Fruit fly (Drosophila melanogaster) whole organism, embryonic: Measurements from ENCODE around the gene CG33668.
"Not testable (repeated sequence)": the region's sequence is repeated elsewhere in the genome, so short reads cannot be mapped to it uniquely, and the experiment has no call there.

Experiments used
- Atf-2 ChIP-seq: fragments of 200-800 bp; sonication (Bioruptor generic); optimal IDR thresholded peaks from 2 replicates; lab custom pipeline; 2016; ENCODE audit warnings: missing biosample characterization, missing genetic modification characterization
- Blimp-1 ChIP-seq: fragments of 200-800 bp; sonication (Bioruptor generic); optimal IDR thresholded peaks from 3 replicates; lab custom pipeline; 2018; ENCODE audit warnings: missing biosample characterization, missing genetic modification characterization, mild to moderate bottlenecking, moderate library complexity, missing genetic modification reagents
- BtbVII ChIP-seq: fragments of 200-800 bp; sonication (Bioruptor generic); optimal IDR thresholded peaks from 3 replicates; lab custom pipeline; 2017; ENCODE audit warnings: missing biosample characterization, mild to moderate bottlenecking, missing genetic modification characterization
- CG1233 ChIP-seq: fragments of 200-800 bp; sonication (Bioruptor generic); optimal IDR thresholded peaks from 4 replicates; lab custom pipeline; 2018; ENCODE audit warnings: missing biosample characterization, mild to moderate bottlenecking, missing genetic modification characterization
- CG13123 ChIP-seq: fragments of 200-800 bp; sonication (Bioruptor generic); optimal IDR thresholded peaks from 2 replicates; lab custom pipeline; 2016; ENCODE audit warnings: missing biosample characterization, missing genetic modification characterization
- CG14441 ChIP-seq: fragments of 200-800 bp; sonication (Bioruptor generic); IDR thresholded peaks from 2 replicates; pipeline ENCODE4 v1.3.6; 2022; ENCODE audit warnings: missing biosample characterization, missing genetic modification characterization
- CG17612 ChIP-seq: fragments of 200-800 bp; sonication (Bioruptor generic); IDR thresholded peaks from 2 replicates; pipeline ENCODE4 v1.3.6; 2022; ENCODE audit warnings: missing biosample characterization, missing genetic modification characterization
- CG1792 ChIP-seq: fragments of 200-800 bp; sonication (Bioruptor generic); optimal IDR thresholded peaks from 2 replicates; lab custom pipeline; 2016; ENCODE audit warnings: missing biosample characterization, missing genetic modification characterization
- CG2120 ChIP-seq: fragments of 200-800 bp; sonication (Bioruptor generic); optimal IDR thresholded peaks from 3 replicates; lab custom pipeline; 2016; ENCODE audit warnings: missing biosample characterization, missing genetic modification characterization
- CG3163 ChIP-seq: fragments of 200-800 bp; sonication (Bioruptor generic); optimal IDR thresholded peaks from 3 replicates; lab custom pipeline; 2016; ENCODE audit warnings: missing biosample characterization, missing genetic modification characterization
- CG42726 ChIP-seq: fragments of 200-800 bp; sonication (Bioruptor generic); IDR thresholded peaks from 2 replicates; pipeline ENCODE4 v1.3.6; 2022; ENCODE audit warnings: missing biosample characterization, missing genetic modification characterization; ENCODE audit not compliant: partially characterized antibody
- CG4820 ChIP-seq: fragments of 200-800 bp; sonication (Bioruptor generic); optimal IDR thresholded peaks from 3 replicates; lab custom pipeline; 2016; ENCODE audit warnings: missing biosample characterization, missing genetic modification characterization
- CG4854 ChIP-seq: fragments of 200-800 bp; sonication (Bioruptor generic); optimal IDR thresholded peaks from 2 replicates; lab custom pipeline; 2016; ENCODE audit warnings: missing biosample characterization, missing genetic modification characterization, inconsistent platforms
- CG7357 ChIP-seq: fragments of 200-800 bp; sonication (Bioruptor generic); IDR thresholded peaks from 3 replicates; pipeline ENCODE4 v1.3.6; 2022; ENCODE audit warnings: missing biosample characterization, missing genetic modification characterization
- CG7556 ChIP-seq: fragments of 200-800 bp; sonication (Bioruptor generic); optimal IDR thresholded peaks from 2 replicates; lab custom pipeline; 2017; ENCODE audit warnings: missing biosample characterization, mild to moderate bottlenecking, missing genetic modification characterization
- CG9609 ChIP-seq: fragments of 200-800 bp; sonication (Bioruptor generic); optimal IDR thresholded peaks from 3 replicates; lab custom pipeline; 2016; ENCODE audit warnings: missing biosample characterization, missing genetic modification characterization
- CG9727 ChIP-seq: fragments of 200-800 bp; sonication (Bioruptor generic); optimal IDR thresholded peaks from 3 replicates; lab custom pipeline; 2017; ENCODE audit warnings: missing biosample characterization, mild to moderate bottlenecking, missing genetic modification characterization
- CTCF ChIP-seq: fragments of 200-800 bp; sonication (Bioruptor generic); optimal IDR thresholded peaks from 2 replicates; lab custom pipeline; 2017; ENCODE audit warnings: missing biosample characterization, mild to moderate bottlenecking, missing genetic modification characterization, moderate library complexity
- Dbx ChIP-seq: fragments of 200-800 bp; sonication (Bioruptor generic); IDR thresholded peaks from 3 replicates; pipeline ENCODE4 v1.3.6; 2022; ENCODE audit warnings: missing biosample characterization, missing genetic modification characterization
- E2f2 ChIP-seq: fragments of 200-800 bp; sonication (Bioruptor generic); IDR thresholded peaks from 2 replicates; pipeline ENCODE4 v1.3.6; 2022; ENCODE audit warnings: missing biosample characterization, missing genetic modification characterization
- HmgD ChIP-seq: fragments of 200-800 bp; sonication (Bioruptor generic); optimal IDR thresholded peaks from 3 replicates; lab custom pipeline; 2016; ENCODE audit warnings: missing biosample characterization, missing genetic modification characterization
- Jarid2 ChIP-seq: fragments of 200-800 bp; sonication (Bioruptor generic); optimal IDR thresholded peaks from 3 replicates; lab custom pipeline; 2017; ENCODE audit warnings: mild to moderate bottlenecking, missing biosample characterization, missing genetic modification reagents, missing genetic modification characterization
- Lhr ChIP-seq: fragments of 200-800 bp; sonication (Bioruptor generic); optimal IDR thresholded peaks from 3 replicates; lab custom pipeline; 2017; ENCODE audit warnings: mild to moderate bottlenecking, missing biosample characterization, missing genetic modification reagents, missing genetic modification characterization
- Med ChIP-seq: fragments of 200-800 bp; sonication (Bioruptor generic); peaks from one replicate; lab custom pipeline; 2016; ENCODE audit warnings: missing biosample characterization, missing genetic modification characterization, mild to moderate bottlenecking, inconsistent platforms, moderate library complexity
- Mes4 ChIP-seq: fragments of 200-800 bp; sonication (Bioruptor generic); optimal IDR thresholded peaks from 2 replicates; lab custom pipeline; 2016; ENCODE audit warnings: missing biosample characterization, missing genetic modification characterization
- Mrtf ChIP-seq: fragments of 200-800 bp; sonication (Bioruptor generic); IDR thresholded peaks from 3 replicates; pipeline ENCODE4 v1.3.6; 2022; ENCODE audit warnings: missing biosample characterization, missing genetic modification characterization
- NK7.1 ChIP-seq: fragments of 200-800 bp; sonication (Bioruptor generic); optimal IDR thresholded peaks from 3 replicates; lab custom pipeline; 2016; ENCODE audit warnings: missing biosample characterization, missing genetic modification characterization
- Ravus ChIP-seq: fragments of 200-800 bp; sonication (Bioruptor generic); IDR thresholded peaks from 2 replicates; pipeline ENCODE4 v1.3.6; 2022; ENCODE audit warnings: missing biosample characterization, missing genetic modification characterization
- Sox100B ChIP-seq: fragments of 200-800 bp; sonication (Bioruptor generic); optimal IDR thresholded peaks from 3 replicates; lab custom pipeline; 2018; ENCODE audit warnings: missing biosample characterization, mild to moderate bottlenecking, missing genetic modification characterization
- Vsx1 ChIP-seq: fragments of 200-800 bp; sonication (Bioruptor generic); optimal IDR thresholded peaks from 2 replicates; lab custom pipeline; 2017; ENCODE audit warnings: missing biosample characterization, mild to moderate bottlenecking, missing genetic modification characterization, missing genetic modification reagents
- amos ChIP-seq: fragments of 200-800 bp; sonication (Bioruptor generic); IDR thresholded peaks from 2 replicates; pipeline ENCODE4 v1.3.6; 2022; ENCODE audit warnings: missing biosample characterization, missing genetic modification characterization; ENCODE audit not compliant: partially characterized antibody
- ap ChIP-seq: fragments of 200-800 bp; sonication (Bioruptor generic); IDR thresholded peaks from 2 replicates; pipeline ENCODE4 v1.3.6; 2022; ENCODE audit warnings: missing biosample characterization, missing genetic modification characterization
- cato ChIP-seq: fragments of 200-800 bp; sonication (Bioruptor generic); optimal IDR thresholded peaks from 2 replicates; lab custom pipeline; 2016; ENCODE audit warnings: missing biosample characterization, missing genetic modification characterization, borderline replicate concordance
- cg ChIP-seq: fragments of 200-800 bp; sonication (Bioruptor generic); optimal IDR thresholded peaks from 3 replicates; lab custom pipeline; 2019; ENCODE audit warnings: missing biosample characterization, mild to moderate bottlenecking, missing genetic modification characterization, moderate library complexity
- croc ChIP-seq: fragments of 200-800 bp; sonication (Bioruptor generic); conservative IDR thresholded peaks from 3 replicates; pipeline ENCODE4 v1.3.6; 2022; ENCODE audit warnings: missing biosample characterization, missing genetic modification characterization
- crp ChIP-seq, 2 experiments: fragments of 200-800 bp; sonication (Bioruptor generic); optimal IDR thresholded peaks; 2 replicates in 1 of 2; 3 replicates in 1 of 2; lab custom pipeline; 2017; ENCODE audit warnings: missing biosample characterization in 2 of 2, missing genetic modification characterization in 2 of 2, mild to moderate bottlenecking in 1 of 2, moderate library complexity in 1 of 2
- danr ChIP-seq: fragments of 200-800 bp; sonication (Bioruptor generic); IDR thresholded peaks from 2 replicates; pipeline ENCODE4 v1.3.6; 2022; ENCODE audit warnings: missing biosample characterization, missing genetic modification characterization
- fd64A ChIP-seq: fragments of 200-800 bp; sonication (Bioruptor generic); optimal IDR thresholded peaks from 3 replicates; lab custom pipeline; 2018; ENCODE audit warnings: missing biosample characterization, mild to moderate bottlenecking, missing genetic modification characterization
- gce ChIP-seq: fragments of 200-800 bp; sonication (Bioruptor generic); IDR thresholded peaks from 3 replicates; pipeline ENCODE4 v1.3.6; 2022; ENCODE audit warnings: missing biosample characterization, missing genetic modification characterization
- gcm ChIP-seq: fragments of 200-800 bp; sonication (Bioruptor generic); optimal IDR thresholded peaks from 2 replicates; lab custom pipeline; 2019; ENCODE audit warnings: missing biosample characterization, mild to moderate bottlenecking, missing genetic modification characterization, moderate library complexity
- gcm2 ChIP-seq: fragments of 200-800 bp; sonication (Bioruptor generic); optimal IDR thresholded peaks from 2 replicates; lab custom pipeline; 2016; ENCODE audit warnings: missing biosample characterization, missing genetic modification characterization
- gro ChIP-seq: fragments of 200-800 bp; sonication (Bioruptor generic); optimal IDR thresholded peaks from 2 replicates; lab custom pipeline; 2016; ENCODE audit warnings: missing biosample characterization, missing genetic modification characterization
- h ChIP-seq: fragments of >200 bp; optimal IDR thresholded peaks from 2 replicates; lab custom pipeline; 2017
- jing ChIP-seq: fragments of 200-800 bp; sonication (Bioruptor generic); optimal IDR thresholded peaks from 2 replicates; lab custom pipeline; 2018; ENCODE audit warnings: missing biosample characterization, mild to moderate bottlenecking, missing genetic modification characterization
- kni ChIP-seq: fragments of 200-800 bp; sonication (Bioruptor generic); optimal IDR thresholded peaks from 3 replicates; lab custom pipeline; 2017; ENCODE audit warnings: mild to moderate bottlenecking, missing biosample characterization, missing genetic modification reagents, missing genetic modification characterization
- nerfin-2 ChIP-seq: fragments of 200-800 bp; sonication (Bioruptor generic); IDR thresholded peaks from 2 replicates; pipeline ENCODE4 v1.3.6; 2022; ENCODE audit warnings: missing biosample characterization, missing genetic modification characterization; ENCODE audit not compliant: partially characterized antibody
- pfk ChIP-seq: fragments of 200-800 bp; sonication (Bioruptor generic); optimal IDR thresholded peaks from 2 replicates; lab custom pipeline; 2018; ENCODE audit warnings: missing biosample characterization, mild to moderate bottlenecking, missing genetic modification characterization, moderate library complexity
- pzg ChIP-seq: fragments of 200-800 bp; sonication (Bioruptor generic); optimal IDR thresholded peaks from 3 replicates; lab custom pipeline; 2018; ENCODE audit warnings: missing biosample characterization, mild to moderate bottlenecking, missing genetic modification characterization, moderate library complexity
- scrt ChIP-seq: fragments of 200-800 bp; sonication (Bioruptor generic); optimal IDR thresholded peaks from 2 replicates; lab custom pipeline; 2018; ENCODE audit warnings: missing biosample characterization, mild to moderate bottlenecking, missing genetic modification characterization, moderate library complexity
- sd ChIP-seq: fragments of 200-800 bp; sonication (Bioruptor generic); optimal IDR thresholded peaks from 3 replicates; lab custom pipeline; 2018; ENCODE audit warnings: missing biosample characterization, mild to moderate bottlenecking, missing genetic modification characterization, moderate library complexity
- tap ChIP-seq: fragments of 200-800 bp; optimal IDR thresholded peaks from 3 replicates; lab custom pipeline; 2019; ENCODE audit warnings: missing biosample characterization, mild to moderate bottlenecking, missing genetic modification characterization, moderate library complexity

The CG33668 gene

dm6 chrX:6383920-6384319, 35.3 kb downstream of the CG33668 start, which contains the start of gene CG33664:
CG33664 (plus strand) TSS chrX:6384220.
- TF ChIP-seq nerfin-2 (GFP tag; lab: Robert Waterston, UW); HmgD (GFP tag; lab: Kevin White, UChicago); pfk (GFP tag; lab: Kevin White, UChicago): not testable (repeated sequence)

dm6 chrX:6376748-6377147, 42.5 kb downstream of the CG33668 start:
- TF ChIP-seq scrt (GFP tag; lab: Kevin White, UChicago), result peak; percentile 1
- TF ChIP-seq Blimp-1, result peak; percentile 11
- no peak for TF ChIP-seq CG1792 (GFP tag; lab: Kevin White, UChicago)
- TF ChIP-seq Vsx1, result no peak
- no peak for TF ChIP-seq fd64A
- TF ChIP-seq h, result no peak
- TF ChIP-seq NK7.1 (GFP tag; lab: Kevin White, UChicago), result no peak
- no peak for TF ChIP-seq CG14441 (GFP tag; lab: Robert Waterston, UW)
- no peak for TF ChIP-seq cato
- no peak for TF ChIP-seq ap
- no peak for TF ChIP-seq CG9609 (GFP tag; lab: Kevin White, UChicago)
- TF ChIP-seq CG7556, result peak; percentile 7
- no peak for TF ChIP-seq gro (GFP tag; lab: Kevin White, UChicago)
- TF ChIP-seq CG1233 (GFP tag; lab: Kevin White, UChicago), result no peak
- no peak for TF ChIP-seq Mes4 (GFP tag; lab: Kevin White, UChicago)
- TF ChIP-seq Jarid2, result no peak
- TF ChIP-seq CG2120 (GFP tag; lab: Kevin White, UChicago), result peak; percentile 51
- TF ChIP-seq kni (GFP tag; lab: Kevin White, UChicago), result no peak
- no peak for TF ChIP-seq tap (tag; lab: Kevin White, UChicago)
- no peak for TF ChIP-seq CTCF
- no peak for TF ChIP-seq CG4820
- no peak for TF ChIP-seq Dbx (GFP tag; lab: Robert Waterston, UW)
- TF ChIP-seq Ravus (GFP tag; lab: Robert Waterston, UW), result no peak
- no peak for TF ChIP-seq gcm (GFP tag; lab: Kevin White, UChicago)
- TF ChIP-seq E2f2 (GFP tag; lab: Robert Waterston, UW), result no peak
- no peak for TF ChIP-seq danr (GFP tag; lab: Robert Waterston, UW)
- TF ChIP-seq amos (GFP tag; lab: Robert Waterston, UW), result no peak
- TF ChIP-seq Sox100B (GFP tag; lab: Kevin White, UChicago), result no peak
- TF ChIP-seq CG13123 (GFP tag; lab: Kevin White, UChicago), result no peak
- TF ChIP-seq CG4854, result no peak
- TF ChIP-seq Lhr (GFP tag; lab: Kevin White, UChicago), result no peak
- no peak for TF ChIP-seq crp (GFP tag; optimal IDR thresholded peaks at IDR 0.05; lab: Kevin White, UChicago)
- TF ChIP-seq Med (GFP tag; lab: Kevin White, UChicago), result peak; percentile 84
- peak; percentile 12 for TF ChIP-seq CG9727 (GFP tag; lab: Kevin White, UChicago)
- no peak for TF ChIP-seq sd
- no peak for TF ChIP-seq BtbVII (GFP tag; lab: Kevin White, UChicago)
- no peak for TF ChIP-seq Atf-2 (GFP tag; lab: Kevin White, UChicago)
- TF ChIP-seq Mrtf (GFP tag; lab: Robert Waterston, UW), result no peak
- TF ChIP-seq CG7357 (GFP tag; lab: Robert Waterston, UW), result no peak
- TF ChIP-seq CG17612, result no peak
- no peak for TF ChIP-seq CG3163 (GFP tag; lab: Kevin White, UChicago)
- no peak for TF ChIP-seq pzg (GFP tag; lab: Kevin White, UChicago)
- TF ChIP-seq croc, result no peak
- TF ChIP-seq gce (GFP tag; lab: Robert Waterston, UW), result no peak
- no peak for TF ChIP-seq CG42726 (GFP tag; lab: Robert Waterston, UW)
- no peak for TF ChIP-seq gcm2 (GFP tag; lab: Kevin White, UChicago)
- TF ChIP-seq cg, result no peak
- TF ChIP-seq jing (GFP tag; lab: Kevin White, UChicago), result no peak
